Worm (Caenorhabditis elegans) whole organism, early embryonic: ENCODE results near the gene R52.4.
"Not testable (repeated sequence)": the region's sequence is repeated elsewhere in the genome, so short reads cannot be mapped to it uniquely, and the experiment has no call there.

ENCODE experiments used
- B0310.2 ChIP-seq: sonication (generic microtip); optimal IDR thresholded peaks from 2 replicates; lab custom pipeline; 2016; ENCODE audit warnings: mild to moderate bottlenecking, missing genetic modification characterization, missing compliant biosample characterization
- F13C5.2 ChIP-seq: sonication (generic microtip); optimal IDR thresholded peaks from 2 replicates; lab custom pipeline; 2017; ENCODE audit warnings: mild to moderate bottlenecking, missing genetic modification characterization, inconsistent platforms, missing compliant biosample characterization
- aly-1 ChIP-seq: sonication (generic microtip); optimal IDR thresholded peaks from 2 replicates; lab custom pipeline; 2016; ENCODE audit warnings: missing genetic modification characterization, missing compliant biosample characterization
- ama-1 ChIP-seq: fragments of 150-350 bp; optimal IDR thresholded peaks from 2 replicates; lab custom pipeline; 2014
- ceh-13 ChIP-seq: fragments of 200-800 bp; sonication (Bioruptor generic); optimal IDR thresholded peaks from 2 replicates; lab custom pipeline; 2018; ENCODE audit warnings: mild to moderate bottlenecking, missing genetic modification characterization, missing compliant biosample characterization
- ceh-36 ChIP-seq: sonication (generic microtip); optimal IDR thresholded peaks from 2 replicates; lab custom pipeline; 2016; ENCODE audit warnings: missing genetic modification characterization, inconsistent platforms, missing compliant biosample characterization
- flt-1 ChIP-seq: fragments of 200-800 bp; sonication (Bioruptor generic); IDR thresholded peaks from 2 replicates; pipeline ENCODE4 v1.3.6; 2022; ENCODE audit warnings: missing genetic modification characterization, missing compliant biosample characterization
- hmbx-1 ChIP-seq: sonication (generic microtip); optimal IDR thresholded peaks from 2 replicates; lab custom pipeline; 2016; ENCODE audit warnings: mild to moderate bottlenecking, missing genetic modification characterization, missing compliant biosample characterization
- hmg-4 ChIP-seq: fragments of 200-800 bp; sonication (Bioruptor generic); optimal IDR thresholded peaks from 2 replicates; lab custom pipeline; 2018; ENCODE audit warnings: mild to moderate bottlenecking, missing genetic modification characterization, missing compliant biosample characterization
- hnd-1 ChIP-seq: sonication (generic microtip); optimal IDR thresholded peaks from 2 replicates; lab custom pipeline; 2016; ENCODE audit warnings: missing genetic modification characterization, missing compliant biosample characterization
- pes-1 ChIP-seq: fragments of 200-800 bp; sonication (Bioruptor generic); IDR thresholded peaks from 2 replicates; pipeline ENCODE4 v1.3.6; 2022; ENCODE audit warnings: missing genetic modification reagents, missing genetic modification characterization, missing compliant biosample characterization
- scrt-1 ChIP-seq: fragments of 200-800 bp; sonication (Bioruptor generic); IDR thresholded peaks from 2 replicates; pipeline ENCODE4 v1.3.6; 2022; ENCODE audit warnings: missing genetic modification characterization, missing compliant biosample characterization
- sea-1 ChIP-seq: fragments of 200-800 bp; sonication (Bioruptor generic); conservative IDR thresholded peaks from 2 replicates; pipeline ENCODE4 v1.3.6; 2022; ENCODE audit warnings: missing genetic modification characterization, missing compliant biosample characterization
- tbx-11 ChIP-seq: fragments of 200-800 bp; sonication (Bioruptor generic); IDR thresholded peaks from 2 replicates; pipeline ENCODE4 v1.3.6; 2022; ENCODE audit warnings: missing genetic modification characterization, missing compliant biosample characterization
- tbx-37 ChIP-seq: fragments of 200-800 bp; sonication (Bioruptor generic); conservative IDR thresholded peaks from 2 replicates; pipeline ENCODE4 v1.3.6; 2022; ENCODE audit warnings: missing genetic modification reagents, missing genetic modification characterization, missing compliant biosample characterization
- tra-4 ChIP-seq: sonication (generic microtip); optimal IDR thresholded peaks from 2 replicates; lab custom pipeline; 2017; ENCODE audit warnings: missing genetic modification characterization, missing compliant biosample characterization

Gene R52.4

DNA sequence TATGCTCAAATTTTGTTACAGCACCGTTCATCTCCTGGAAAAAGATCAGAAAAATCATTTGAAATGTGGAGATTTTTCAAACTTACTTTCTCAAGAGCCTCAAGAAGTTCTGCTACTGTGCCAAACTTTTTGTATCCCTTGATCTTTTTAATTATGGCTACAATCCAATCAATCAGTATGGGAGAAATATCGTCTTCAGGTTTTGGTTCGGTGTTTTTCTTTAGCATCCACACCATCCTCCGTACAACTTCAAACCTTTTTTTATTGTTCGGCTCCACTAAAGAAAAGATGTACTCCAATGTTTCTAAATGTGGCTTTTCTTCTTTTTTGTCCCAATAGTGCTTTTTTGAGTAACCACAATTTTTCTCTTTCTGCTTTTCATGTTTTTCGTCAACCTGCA lies 31.7 kb downstream of the R52.4 start:
- TF ChIP-seq hnd-1 (tag; lab: Kevin White, UChicago) (no peak), hmbx-1 (tag; lab: Kevin White, UChicago) (no peak), tbx-37 (GFP tag; lab: Robert Waterston, UW) (no peak), pes-1 (GFP tag; lab: Robert Waterston, UW) (no peak), tra-4 (tag; lab: Kevin White, UChicago) (no peak), scrt-1 (GFP tag; lab: Robert Waterston, UW) (no peak), ceh-36 (tag; lab: Kevin White, UChicago) (no peak), flt-1 (GFP tag; lab: Robert Waterston, UW) (no peak), aly-1 (no peak), tbx-11 (no peak)

DNA sequence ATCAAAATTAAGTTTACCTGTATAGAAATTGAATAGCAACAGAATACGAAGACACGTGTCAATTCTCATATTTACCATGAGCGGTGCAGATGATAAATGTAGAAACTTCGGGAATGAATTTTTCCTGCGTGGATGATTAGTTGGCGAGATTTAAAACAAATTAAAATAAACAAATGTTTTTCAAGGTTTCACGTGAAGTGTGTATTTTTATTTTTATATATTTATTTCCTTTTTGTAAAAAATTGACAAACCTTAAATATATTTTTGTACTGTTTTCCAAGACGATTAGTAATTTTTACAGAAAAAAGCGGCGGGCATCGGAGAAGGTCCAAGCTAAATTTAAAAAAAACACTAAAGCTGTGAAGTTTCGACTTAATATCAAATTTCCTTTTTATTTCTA lies 32.7 kb downstream of the R52.4 start, which contains the start of gene F07E5.8:
TSS of gene F07E5.8 (minus strand) at position 101 of the 400 bp plus-strand sequence.
- TF ChIP-seq scrt-1 (GFP tag; lab: Robert Waterston, UW): no peak
- TF ChIP-seq hmg-4 (GFP tag; lab: Kevin White, UChicago): no peak
- no peak for TF ChIP-seq pes-1 (GFP tag; lab: Robert Waterston, UW)
- no peak for TF ChIP-seq tbx-37 (GFP tag; lab: Robert Waterston, UW)
- no peak for TF ChIP-seq hmbx-1 (tag; lab: Kevin White, UChicago)
- no peak for TF ChIP-seq ceh-13 (GFP tag; lab: Kevin White, UChicago)

DNA sequence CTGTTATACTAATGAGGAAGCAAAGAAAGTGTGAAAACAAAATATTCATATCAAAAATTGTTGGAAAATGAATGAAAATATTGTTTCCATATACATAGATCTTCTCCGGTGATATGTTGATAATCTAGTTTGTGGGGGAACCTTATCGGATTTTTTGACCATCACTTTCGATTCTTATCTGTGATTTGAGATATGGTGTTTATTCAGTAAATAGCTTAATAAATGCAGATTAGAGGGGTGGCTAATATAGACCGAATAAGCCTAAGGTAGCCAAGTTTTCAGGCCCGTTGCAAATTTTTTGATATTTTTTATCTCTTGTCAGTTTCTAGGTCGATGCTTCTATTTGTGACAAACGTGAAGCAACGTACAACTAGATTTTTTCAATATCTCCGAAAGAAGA lies 36.8 kb downstream of the R52.4 start, which contains the start of gene F07E5.7:
TSS of gene F07E5.7 (minus strand) at position 101 of the 400 bp plus-strand sequence.
- TF ChIP-seq ceh-13 (GFP tag; lab: Kevin White, UChicago): no peak
- TF ChIP-seq scrt-1 (GFP tag; lab: Robert Waterston, UW): no peak
- no peak for TF ChIP-seq pes-1 (GFP tag; lab: Robert Waterston, UW)
- no peak for TF ChIP-seq hnd-1 (tag; lab: Kevin White, UChicago)
- no peak for TF ChIP-seq ama-1 (lab: Kevin White, UChicago)
- TF ChIP-seq sea-1 (GFP tag; lab: Robert Waterston, UW): no peak
- no peak for TF ChIP-seq tbx-37 (GFP tag; lab: Robert Waterston, UW)
- no peak for TF ChIP-seq tbx-11
- no peak for TF ChIP-seq B0310.2 (tag; lab: Kevin White, UChicago)

DNA sequence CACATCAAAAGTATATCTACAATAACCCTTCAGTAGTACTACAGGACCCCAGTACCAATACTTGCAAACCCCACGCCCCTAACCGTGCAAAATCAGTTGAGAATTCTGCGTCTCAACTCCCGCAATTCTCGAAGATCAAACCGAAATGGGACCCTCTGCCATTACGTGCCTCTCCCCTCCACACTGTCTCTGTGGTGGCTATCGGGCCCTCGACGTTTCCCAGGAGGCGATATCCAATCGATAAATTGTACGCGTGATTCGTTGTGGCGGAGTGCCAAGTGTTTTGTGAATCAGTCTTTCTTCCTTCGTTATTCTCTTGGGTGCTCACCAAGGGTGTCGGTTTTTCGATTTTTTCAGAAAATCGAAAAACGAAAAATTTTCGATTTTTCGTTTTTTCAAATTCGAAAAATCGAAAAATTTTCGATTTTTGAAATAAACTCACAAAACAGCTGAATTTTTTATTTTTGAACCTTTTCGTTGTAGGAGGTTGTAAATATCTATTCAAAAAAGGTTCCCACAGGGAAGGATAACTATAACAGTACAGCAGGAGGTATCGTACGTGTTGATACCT lies 40.7 kb downstream of the R52.4 start, which contains the start of gene F07E5.12:
TSS of gene F07E5.12 (plus strand) at position 521 of the 571 bp plus-strand sequence.
- TF ChIP-seq tra-4 (tag; lab: Kevin White, UChicago); tbx-11; F13C5.2 (tag; lab: Kevin White, UChicago): not testable (repeated sequence)

DNA sequence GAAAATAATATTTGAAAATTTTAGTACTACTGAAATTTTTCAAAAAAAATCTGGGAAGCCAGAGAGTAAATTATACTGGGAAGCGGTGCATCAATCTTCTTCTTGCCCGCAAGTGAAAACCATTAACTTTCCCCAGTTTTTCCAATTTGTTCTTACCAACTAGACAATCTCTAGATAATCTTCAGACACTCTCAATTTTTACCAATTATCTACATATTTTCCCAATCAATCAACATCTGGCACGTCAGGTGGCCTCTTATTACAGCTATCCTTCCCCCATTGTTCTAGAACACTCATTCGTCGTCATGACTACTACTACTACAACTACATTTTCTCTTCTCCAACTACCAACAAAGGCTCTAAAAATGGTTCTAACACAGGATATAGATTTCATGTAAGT lies 43.7 kb downstream of the R52.4 start, which contains the start of gene fbxb-6:
TSS of gene fbxb-6 (plus strand) at position 301 of the 400 bp plus-strand sequence.
- TF ChIP-seq sea-1 (GFP tag; lab: Robert Waterston, UW) (no peak), F13C5.2 (tag; lab: Kevin White, UChicago) (no peak)

DNA sequence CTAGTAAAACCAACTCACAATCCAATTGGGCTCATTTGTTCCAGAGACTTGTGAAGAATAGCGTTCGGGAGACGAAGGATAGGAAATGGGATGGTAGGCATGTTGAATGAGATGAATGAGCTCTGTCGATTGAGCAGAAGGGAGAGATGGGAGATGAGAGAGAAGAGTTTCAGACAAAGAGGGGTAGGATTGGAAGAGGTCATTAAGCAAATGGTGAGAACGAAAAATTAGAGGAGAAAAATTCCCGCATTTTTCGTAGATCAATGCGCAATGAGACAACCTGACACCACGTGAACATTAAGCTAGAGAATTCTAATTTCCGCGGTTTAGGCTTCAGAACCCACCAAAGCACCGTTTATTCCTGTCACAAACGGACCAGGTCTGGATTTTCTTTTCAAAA lies 44.2 kb downstream of the R52.4 start, which contains the start of gene F07E5.13:
TSS of gene F07E5.13 (minus strand) at position 101 of the 400 bp plus-strand sequence.
- TF ChIP-seq flt-1 (GFP tag; lab: Robert Waterston, UW) (no peak), ceh-36 (tag; lab: Kevin White, UChicago) (no peak), F13C5.2 (tag; lab: Kevin White, UChicago) (no peak), hmbx-1 (tag; lab: Kevin White, UChicago) (no peak)

DNA sequence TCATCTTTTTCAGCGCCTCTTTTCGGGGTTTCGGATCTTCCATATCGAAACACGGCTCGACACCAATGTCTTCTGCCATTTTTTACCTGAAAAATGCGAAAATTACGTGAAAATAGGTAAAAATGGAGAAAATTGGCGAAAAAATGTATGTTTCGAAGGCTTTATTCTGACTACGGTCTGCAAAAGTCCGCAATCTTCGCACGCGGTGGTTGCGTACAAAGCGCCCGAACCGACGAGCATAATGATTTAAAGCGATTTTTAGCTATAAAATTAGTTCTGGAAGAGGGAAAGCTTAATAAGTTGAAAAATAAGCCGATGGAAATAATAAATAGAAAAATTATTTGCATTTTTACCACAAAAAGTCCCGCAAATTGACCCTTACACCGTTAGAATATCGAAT lies 49.2 kb downstream of the R52.4 start, which contains the start of gene F07E5.5:
TSS of gene F07E5.5 (minus strand) at position 86 of the 400 bp plus-strand sequence.
- TF ChIP-seq ceh-36 (tag; lab: Kevin White, UChicago) (no peak), F13C5.2 (tag; lab: Kevin White, UChicago) (no peak), tbx-11 (no peak), ceh-13 (GFP tag; lab: Kevin White, UChicago) (no peak), scrt-1 (GFP tag; lab: Robert Waterston, UW) (no peak), hmg-4 (GFP tag; lab: Kevin White, UChicago) (no peak), hmbx-1 (tag; lab: Kevin White, UChicago) (no peak), tra-4 (tag; lab: Kevin White, UChicago) (no peak), B0310.2 (tag; lab: Kevin White, UChicago) (no peak), flt-1 (GFP tag; lab: Robert Waterston, UW) (no peak)
